Fruit fly (Drosophila melanogaster) whole organism, embryonic: ENCODE results near the gene Mocs1.

Source experiments
- Aef1 ChIP-seq: fragments of 200-800 bp; sonication (Bioruptor generic); IDR thresholded peaks from 3 replicates; pipeline ENCODE4 v1.3.6; 2022; ENCODE audit warnings: missing biosample characterization, missing genetic modification characterization
- Atf-2 ChIP-seq: fragments of 200-800 bp; sonication (Bioruptor generic); optimal IDR thresholded peaks from 2 replicates; lab custom pipeline; 2016; ENCODE audit warnings: missing biosample characterization, missing genetic modification characterization
- B-H1 ChIP-seq: fragments of 200-800 bp; sonication (Bioruptor generic); IDR thresholded peaks from 3 replicates; pipeline ENCODE4 v1.3.6; 2022; ENCODE audit warnings: missing biosample characterization, missing genetic modification characterization
- Bdp1 ChIP-seq: fragments of 200-800 bp; sonication (Bioruptor generic); optimal IDR thresholded peaks from 3 replicates; lab custom pipeline; 2016; ENCODE audit warnings: missing biosample characterization, missing genetic modification characterization
- CG1024 ChIP-seq: fragments of 200-800 bp; sonication (Bioruptor generic); IDR thresholded peaks from 2 replicates; pipeline ENCODE4 v1.3.6; 2022; ENCODE audit warnings: missing biosample characterization, missing genetic modification characterization
- CG10321 ChIP-seq: fragments of 200-800 bp; sonication (Bioruptor generic); IDR thresholded peaks from 2 replicates; pipeline ENCODE4 v1.3.6; 2022; ENCODE audit warnings: missing biosample characterization, missing genetic modification characterization
- CG10543 ChIP-seq: fragments of 200-800 bp; sonication (Bioruptor generic); optimal IDR thresholded peaks from 3 replicates; lab custom pipeline; 2017; ENCODE audit warnings: missing biosample characterization, mild to moderate bottlenecking, missing genetic modification characterization, moderate library complexity
- CG10654 ChIP-seq: fragments of 200-800 bp; sonication (Bioruptor generic); optimal IDR thresholded peaks from 2 replicates; lab custom pipeline; 2016; ENCODE audit warnings: missing biosample characterization, missing genetic modification characterization
- CG13296 ChIP-seq: fragments of 200-800 bp; sonication (Bioruptor generic); optimal IDR thresholded peaks from 3 replicates; lab custom pipeline; 2018; ENCODE audit warnings: missing biosample characterization, mild to moderate bottlenecking, missing genetic modification characterization
- CG14667 ChIP-seq: fragments of 200-800 bp; sonication (Bioruptor generic); IDR thresholded peaks from 2 replicates; pipeline ENCODE4 v1.3.6; 2022; ENCODE audit warnings: missing biosample characterization, missing genetic modification characterization
- CG16813 ChIP-seq: fragments of 200-800 bp; sonication (Bioruptor generic); IDR thresholded peaks from 3 replicates; pipeline ENCODE4 v1.3.6; 2022; ENCODE audit warnings: missing biosample characterization, missing genetic modification characterization; ENCODE audit not compliant: partially characterized antibody
- CG17568 ChIP-seq: fragments of 200-800 bp; sonication (Bioruptor generic); optimal IDR thresholded peaks from 2 replicates; lab custom pipeline; 2018; ENCODE audit warnings: missing biosample characterization, mild to moderate bottlenecking, missing genetic modification characterization, moderate library complexity
- CG17912 ChIP-seq: fragments of 200-800 bp; sonication (Bioruptor generic); optimal IDR thresholded peaks from 2 replicates; lab custom pipeline; 2018; ENCODE audit warnings: missing biosample characterization, mild to moderate bottlenecking, missing genetic modification characterization
- CG18011 ChIP-seq: fragments of 200-800 bp; sonication (Bioruptor generic); optimal IDR thresholded peaks from 2 replicates; lab custom pipeline; 2017; ENCODE audit warnings: missing biosample characterization, missing genetic modification characterization, mild to moderate bottlenecking, moderate library complexity, missing genotype
- CG18476 ChIP-seq: fragments of 200-800 bp; sonication (Bioruptor generic); optimal IDR thresholded peaks from 2 replicates; lab custom pipeline; 2016; ENCODE audit warnings: missing biosample characterization, mild to moderate bottlenecking, missing genetic modification characterization
- CG2202 ChIP-seq: fragments of 200-800 bp; sonication (Bioruptor generic); optimal IDR thresholded peaks from 2 replicates; lab custom pipeline; 2018; ENCODE audit warnings: missing biosample characterization, mild to moderate bottlenecking, missing genetic modification characterization
- CG31224 ChIP-seq: fragments of 200-800 bp; sonication (Bioruptor generic); IDR thresholded peaks from 2 replicates; pipeline ENCODE4 v1.3.6; 2022; ENCODE audit warnings: missing biosample characterization, missing genetic modification characterization
- CG33213 ChIP-seq: fragments of 200-800 bp; sonication (Bioruptor generic); optimal IDR thresholded peaks from 3 replicates; lab custom pipeline; 2016; ENCODE audit warnings: missing biosample characterization, missing genetic modification characterization
- CG43689 ChIP-seq: fragments of 200-800 bp; sonication (Bioruptor generic); IDR thresholded peaks from 2 replicates; pipeline ENCODE4 v1.3.6; 2022; ENCODE audit warnings: missing biosample characterization, missing genetic modification characterization
- CG4424 ChIP-seq: fragments of 200-800 bp; sonication (Bioruptor generic); optimal IDR thresholded peaks from 3 replicates; lab custom pipeline; 2016; ENCODE audit warnings: missing biosample characterization, missing genetic modification characterization
- CG6791 ChIP-seq: fragments of 200-800 bp; sonication (Bioruptor generic); IDR thresholded peaks from 3 replicates; pipeline ENCODE4 v1.3.6; 2022; ENCODE audit warnings: missing biosample characterization, missing genetic modification characterization; ENCODE audit not compliant: partially characterized antibody
- CG7928 ChIP-seq: fragments of 200-800 bp; sonication (Bioruptor generic); optimal IDR thresholded peaks from 2 replicates; lab custom pipeline; 2017; ENCODE audit warnings: missing biosample characterization, mild to moderate bottlenecking, missing genetic modification characterization
- CG8281 ChIP-seq: fragments of 200-800 bp; sonication (Bioruptor generic); optimal IDR thresholded peaks from 2 replicates; lab custom pipeline; 2018; ENCODE audit warnings: missing biosample characterization, mild to moderate bottlenecking, missing genetic modification characterization, moderate library complexity
- CG8478 ChIP-seq: fragments of >200 bp; optimal IDR thresholded peaks from 2 replicates; lab custom pipeline; 2018
- Dp ChIP-seq: fragments of 200-800 bp; sonication (Bioruptor generic); optimal IDR thresholded peaks from 2 replicates; lab custom pipeline; 2018; ENCODE audit warnings: missing biosample characterization, mild to moderate bottlenecking, missing genetic modification characterization, moderate library complexity
- Ets97D ChIP-seq: fragments of 200-800 bp; sonication (Bioruptor generic); optimal IDR thresholded peaks from 3 replicates; lab custom pipeline; 2016; ENCODE audit warnings: missing biosample characterization, missing genetic modification characterization
- Lim3 ChIP-seq: fragments of 200-800 bp; sonication (Bioruptor generic); IDR thresholded peaks from 2 replicates; pipeline ENCODE4 v1.3.6; 2022; ENCODE audit warnings: missing biosample characterization, missing genetic modification characterization
- Mes4 ChIP-seq: fragments of 200-800 bp; sonication (Bioruptor generic); optimal IDR thresholded peaks from 2 replicates; lab custom pipeline; 2016; ENCODE audit warnings: missing biosample characterization, missing genetic modification characterization
- NFAT ChIP-seq: fragments of 200-800 bp; sonication (Bioruptor generic); IDR thresholded peaks from 2 replicates; pipeline ENCODE4 v1.3.6; 2022; ENCODE audit warnings: missing biosample characterization, missing genetic modification characterization
- Oaz ChIP-seq: fragments of 200-800 bp; sonication (Bioruptor generic); IDR thresholded peaks from 2 replicates; pipeline ENCODE4 v1.3.6; 2022; ENCODE audit warnings: missing biosample characterization, missing genetic modification characterization
- Optix ChIP-seq: fragments of 200-800 bp; sonication (Bioruptor generic); IDR thresholded peaks from 3 replicates; pipeline ENCODE4 v1.3.6; 2022; ENCODE audit warnings: missing biosample characterization, missing genetic modification characterization
- Spps ChIP-seq: fragments of 200-800 bp; sonication (Bioruptor generic); optimal IDR thresholded peaks from 2 replicates; lab custom pipeline; 2018; ENCODE audit warnings: missing biosample characterization, mild to moderate bottlenecking, missing genetic modification characterization
- Xrp1 ChIP-seq: fragments of 200-800 bp; sonication (Bioruptor generic); IDR thresholded peaks from 2 replicates; pipeline ENCODE4 v1.3.6; 2022; ENCODE audit warnings: missing biosample characterization, missing genetic modification characterization
- ash1 ChIP-seq: fragments of 200-800 bp; sonication (Bioruptor generic); optimal IDR thresholded peaks from 2 replicates; lab custom pipeline; 2018; ENCODE audit warnings: missing biosample characterization, mild to moderate bottlenecking, missing genetic modification characterization
- ci ChIP-seq: fragments of 200-800 bp; sonication (Bioruptor generic); IDR thresholded peaks from 3 replicates; pipeline ENCODE4 v1.3.6; 2022; ENCODE audit warnings: missing biosample characterization, missing genetic modification characterization
- crc ChIP-seq: fragments of 200-800 bp; sonication (Bioruptor generic); optimal IDR thresholded peaks from 2 replicates; lab custom pipeline; 2016; ENCODE audit warnings: missing biosample characterization, missing genetic modification characterization
- ems ChIP-seq: fragments of 200-800 bp; sonication (Bioruptor generic); optimal IDR thresholded peaks from 3 replicates; lab custom pipeline; 2016; ENCODE audit warnings: missing biosample characterization, missing genetic modification characterization
- gsb-n ChIP-seq: fragments of 200-800 bp; sonication (Bioruptor generic); optimal IDR thresholded peaks from 3 replicates; lab custom pipeline; 2018; ENCODE audit warnings: missing biosample characterization, mild to moderate bottlenecking, missing genetic modification characterization
- hth ChIP-seq: fragments of >200 bp; optimal IDR thresholded peaks from 2 replicates; lab custom pipeline; 2017; ENCODE audit warnings: inconsistent platforms
- kni ChIP-seq: fragments of 200-800 bp; sonication (Bioruptor generic); optimal IDR thresholded peaks from 3 replicates; lab custom pipeline; 2017; ENCODE audit warnings: mild to moderate bottlenecking, missing biosample characterization, missing genetic modification reagents, missing genetic modification characterization
- oc ChIP-seq: fragments of 200-800 bp; sonication (Bioruptor generic); optimal IDR thresholded peaks from 2 replicates; lab custom pipeline; 2018; ENCODE audit warnings: missing biosample characterization, mild to moderate bottlenecking, missing genetic modification characterization, moderate library complexity
- peb ChIP-seq: fragments of 200-800 bp; sonication (Bioruptor generic); IDR thresholded peaks from 2 replicates; pipeline ENCODE4 v1.3.6; 2022; ENCODE audit warnings: missing biosample characterization, missing genetic modification characterization
- pita ChIP-seq: fragments of 200-800 bp; sonication (Bioruptor generic); optimal IDR thresholded peaks from 2 replicates; lab custom pipeline; 2017; ENCODE audit warnings: missing biosample characterization, mild to moderate bottlenecking, missing genetic modification characterization
- ro ChIP-seq: fragments of 200-800 bp; sonication (Bioruptor generic); IDR thresholded peaks from 2 replicates; pipeline ENCODE4 v1.3.6; 2022; ENCODE audit warnings: missing biosample characterization, missing genetic modification characterization
- scrt ChIP-seq: fragments of 200-800 bp; sonication (Bioruptor generic); optimal IDR thresholded peaks from 2 replicates; lab custom pipeline; 2018; ENCODE audit warnings: missing biosample characterization, mild to moderate bottlenecking, missing genetic modification characterization, moderate library complexity
- sens-2 ChIP-seq: fragments of 200-800 bp; sonication (Bioruptor generic); IDR thresholded peaks from 2 replicates; pipeline ENCODE4 v1.3.6; 2022; ENCODE audit warnings: missing biosample characterization, missing genetic modification characterization
- shn ChIP-seq: fragments of 200-800 bp; sonication (Bioruptor generic); optimal IDR thresholded peaks from 3 replicates; lab custom pipeline; 2016; ENCODE audit warnings: missing biosample characterization, missing genetic modification characterization
- sob ChIP-seq: fragments of 200-800 bp; sonication (Bioruptor generic); IDR thresholded peaks from 2 replicates; pipeline ENCODE4 v1.3.6; 2022; ENCODE audit warnings: missing biosample characterization, missing genetic modification characterization
- tgo ChIP-seq: fragments of 200-800 bp; sonication (Bioruptor generic); IDR thresholded peaks from 3 replicates; pipeline ENCODE4 v1.3.6; 2022; ENCODE audit warnings: missing biosample characterization, missing genetic modification characterization
- tin ChIP-seq: fragments of 200-800 bp; sonication (Bioruptor generic); optimal IDR thresholded peaks from 3 replicates; lab custom pipeline; 2016; ENCODE audit warnings: missing biosample characterization, missing genetic modification characterization
- vfl ChIP-seq: fragments of 200-800 bp; sonication (Bioruptor generic); optimal IDR thresholded peaks from 2 replicates; lab custom pipeline; 2016; ENCODE audit warnings: missing biosample characterization, missing genetic modification characterization
- zen ChIP-seq: fragments of 200-800 bp; sonication (Bioruptor generic); optimal IDR thresholded peaks from 3 replicates; lab custom pipeline; 2018; ENCODE audit warnings: missing biosample characterization, mild to moderate bottlenecking, missing genetic modification characterization, moderate library complexity

The Mocs1 gene

DNA sequence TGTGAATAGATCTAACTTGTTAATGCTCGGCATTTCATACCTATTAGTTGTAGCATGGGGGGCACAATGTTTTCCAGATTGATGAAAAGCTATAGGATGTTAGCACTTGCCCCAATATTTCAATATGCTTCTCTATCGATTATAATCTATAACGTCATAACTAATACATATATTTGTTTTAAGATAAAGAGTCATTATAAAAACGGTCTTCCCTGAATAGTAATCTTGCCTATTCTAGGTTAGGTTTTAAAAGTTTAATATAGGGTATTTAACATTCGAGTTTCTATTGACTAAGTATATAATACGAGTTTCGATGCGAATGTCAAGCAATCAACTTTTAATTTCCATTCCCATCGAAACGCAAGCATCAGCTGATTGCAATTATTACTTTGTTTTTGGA lies 9.1 kb upstream of the Mocs1 start, which contains the start of the genes CG6321 and Blos2 (continued):
- no peak for TF ChIP-seq CG7928
- 0 out of 2 replicates have a peak, but pooled peaks have one; percentile 6 for TF ChIP-seq CG1024 (GFP tag; lab: Robert Waterston, UW)
- TF ChIP-seq tgo (GFP tag; lab: Robert Waterston, UW), result peak; percentile 64; the same call in 1 of the 3 replicates
- TF ChIP-seq Optix (GFP tag; lab: Robert Waterston, UW), result no peak
- TF ChIP-seq Oaz (GFP tag; lab: Robert Waterston, UW), result peak; percentile 54
- TF ChIP-seq CG31224 (GFP tag; lab: Robert Waterston, UW), result 0 out of 2 replicates have a peak, but pooled peaks have one; percentile 45
- TF ChIP-seq CG6791 (GFP tag; lab: Robert Waterston, UW), result no peak
- peak; percentile 50 for TF ChIP-seq Dp
- TF ChIP-seq CG33213 (GFP tag; lab: Kevin White, UChicago), result peak; percentile 46
- no peak for TF ChIP-seq kni (GFP tag; lab: Kevin White, UChicago)
- peak; percentile 56 for TF ChIP-seq vfl (GFP tag; lab: Kevin White, UChicago)
- peak; percentile 30 for TF ChIP-seq Ets97D
- peak; percentile 45; the same call in 1 of the 2 replicates for TF ChIP-seq NFAT (GFP tag; lab: Robert Waterston, UW)
- TF ChIP-seq pita, result no peak
- peak; percentile 50 for TF ChIP-seq CG10654 (GFP tag; lab: Kevin White, UChicago)
- TF ChIP-seq B-H1 (GFP tag; lab: Robert Waterston, UW), result peak; percentile 27; the same call in 1 of the 3 replicates
- TF ChIP-seq Lim3 (GFP tag; lab: Robert Waterston, UW), result no peak
- peak; percentile 55 for TF ChIP-seq ems
- TF ChIP-seq Atf-2, result peak; percentile 11
- peak; percentile 68 for TF ChIP-seq scrt
- TF ChIP-seq sob (GFP tag; lab: Robert Waterston, UW), result peak; percentile 76
- TF ChIP-seq Mes4, result peak; percentile 20
- TF ChIP-seq CG8478 (lab: Kevin White, UChicago), result no peak
- peak; percentile 73 for TF ChIP-seq CG4424 (GFP tag; lab: Kevin White, UChicago)
- peak; percentile 30; the same call in 1 of the 3 replicates for TF ChIP-seq Aef1 (GFP tag; lab: Robert Waterston, UW)
- peak; percentile 43 for TF ChIP-seq oc (tag; lab: Kevin White, UChicago)
- TF ChIP-seq Spps (tag; lab: Kevin White, UChicago), result peak; percentile 65
- TF ChIP-seq sens-2 (GFP tag; lab: Robert Waterston, UW), result no peak
- TF ChIP-seq CG14667 (GFP tag; lab: Robert Waterston, UW), result no peak
- TF ChIP-seq crc (GFP tag; lab: Kevin White, UChicago), result no peak
- peak; percentile 82 for TF ChIP-seq zen
- no peak for TF ChIP-seq Bdp1 (GFP tag; lab: Kevin White, UChicago)
- TF ChIP-seq gsb-n (tag; lab: Kevin White, UChicago), result peak; percentile 75
- no peak for TF ChIP-seq hth (lab: Kevin White, UChicago)
- TF ChIP-seq Xrp1 (GFP tag; lab: Robert Waterston, UW), result peak; percentile 91
- TF ChIP-seq CG17912, result no peak
- TF ChIP-seq CG18011 (GFP tag; lab: Kevin White, UChicago), result peak; percentile 17
- 0 out of 2 replicates have a peak, but pooled peaks have one; percentile 20 for TF ChIP-seq peb
- peak; percentile 33 for TF ChIP-seq CG8281
- TF ChIP-seq CG18476 (GFP tag; lab: Kevin White, UChicago), result peak; percentile 65
- TF ChIP-seq CG43689, result no peak
- TF ChIP-seq CG10321 (GFP tag; lab: Robert Waterston, UW), result no peak
- no peak for TF ChIP-seq CG16813 (GFP tag; lab: Robert Waterston, UW)
- peak; percentile 54 for TF ChIP-seq CG10543
- TF ChIP-seq ash1 (GFP tag; lab: Kevin White, UChicago), result no peak
- TF ChIP-seq ci (GFP tag; lab: Robert Waterston, UW), result peak; percentile 57; the same call in 2 of the 3 replicates
- TF ChIP-seq CG2202 (tag; lab: Kevin White, UChicago), result peak; percentile 32
- TF ChIP-seq CG13296 (GFP tag; lab: Kevin White, UChicago), result peak; percentile 77
- TF ChIP-seq ro (GFP tag; lab: Robert Waterston, UW), result no peak
- TF ChIP-seq tin, result peak; percentile 61
- no peak for TF ChIP-seq shn
- peak; percentile 78 for TF ChIP-seq CG17568 (GFP tag; lab: Kevin White, UChicago)
